Worm (Caenorhabditis elegans) whole organism, L2 larva: Measurements from ENCODE around the gene sre-13.

Experiments used
- C34F6.9 ChIP-seq: fragments of 150-350 bp; optimal IDR thresholded peaks from 2 replicates; lab custom pipeline; 2014; ENCODE audit warnings: missing biosample characterization, missing genetic modification characterization
- ZK546.5 ChIP-seq: sonication (generic microtip); optimal IDR thresholded peaks from 2 replicates; lab custom pipeline; 2017; ENCODE audit warnings: missing biosample characterization, missing genetic modification characterization
- alr-1 ChIP-seq: fragments of 150-350 bp; optimal IDR thresholded peaks from 2 replicates; lab custom pipeline; 2014; ENCODE audit warnings: missing biosample characterization, missing genetic modification characterization
- aly-2 ChIP-seq: fragments of 150-350 bp; optimal IDR thresholded peaks from 2 replicates; lab custom pipeline; 2014; ENCODE audit warnings: missing biosample characterization, missing genetic modification characterization
- ama-1 ChIP-seq: fragments of 150-350 bp; optimal IDR thresholded peaks from 2 replicates; lab custom pipeline; 2018; ENCODE audit warnings: inconsistent platforms
- blmp-1 ChIP-seq: sonication (generic microtip); optimal IDR thresholded peaks from 2 replicates; lab custom pipeline; 2017; ENCODE audit warnings: missing genetic modification characterization, mild to moderate bottlenecking, missing compliant biosample characterization, antibody characterized with exemption, moderate library complexity; ENCODE audit not compliant: insufficient read depth
- ceh-82 ChIP-seq: fragments of 150-350 bp; optimal IDR thresholded peaks from 2 replicates; lab custom pipeline; 2014; ENCODE audit warnings: missing biosample characterization, missing genetic modification characterization
- dmd-4 ChIP-seq: sonication (generic microtip); optimal IDR thresholded peaks from 2 replicates; lab custom pipeline; 2017; ENCODE audit warnings: missing biosample characterization, missing genetic modification characterization
- egl-27 ChIP-seq: sonication (generic microtip); optimal IDR thresholded peaks from 3 replicates; lab custom pipeline; 2017; ENCODE audit warnings: missing biosample characterization, missing genetic modification reagents, missing genetic modification characterization
- elt-3 ChIP-seq: sonication (generic microtip); optimal IDR thresholded peaks from 2 replicates; lab custom pipeline; 2017; ENCODE audit warnings: missing biosample characterization, missing genetic modification characterization
- fos-1 ChIP-seq: fragments of 150-350 bp; optimal IDR thresholded peaks from 2 replicates; lab custom pipeline; 2014; ENCODE audit warnings: missing biosample characterization, missing genetic modification characterization
- lin-11 ChIP-seq: fragments of 150-350 bp; sonication (generic microtip); optimal IDR thresholded peaks from 2 replicates; lab custom pipeline; 2014; ENCODE audit warnings: missing biosample characterization, missing genetic modification characterization, inconsistent platforms, mixed read lengths
- lin-13 ChIP-seq: fragments of 150-350 bp; optimal IDR thresholded peaks from 2 replicates; lab custom pipeline; 2014; ENCODE audit warnings: missing biosample characterization, missing genetic modification reagents, missing genetic modification characterization
- lsy-2 ChIP-seq, 2 experiments: fragments of 150-350 bp in 1 of 2; sonication (generic microtip) in 1 of 2; optimal IDR thresholded peaks; 2 replicates each; lab custom pipeline; 2014 to 2017; ENCODE audit warnings: missing biosample characterization in 2 of 2, missing genetic modification characterization in 2 of 2
- mab-5 ChIP-seq: fragments of 150-350 bp; optimal IDR thresholded peaks from 2 replicates; lab custom pipeline; 2014; ENCODE audit warnings: missing biosample characterization, missing genetic modification characterization
- mdl-1 ChIP-seq, 2 experiments: fragments of 150-350 bp in 1 of 2; sonication (generic microtip) in 1 of 2; optimal IDR thresholded peaks; 2 replicates each; lab custom pipeline; 2017; ENCODE audit warnings: missing biosample characterization in 2 of 2, missing genetic modification characterization in 2 of 2
- nhr-11 ChIP-seq: fragments of 150-350 bp; optimal IDR thresholded peaks from 2 replicates; lab custom pipeline; 2014; ENCODE audit warnings: missing biosample characterization, missing genetic modification characterization
- nhr-12 ChIP-seq: fragments of 150-350 bp; optimal IDR thresholded peaks from 2 replicates; lab custom pipeline; 2014; ENCODE audit warnings: missing biosample characterization, missing genetic modification characterization
- nhr-129 ChIP-seq: fragments of 150-350 bp; optimal IDR thresholded peaks from 2 replicates; lab custom pipeline; 2014; ENCODE audit warnings: missing biosample characterization, missing genetic modification characterization
- nhr-21 ChIP-seq: fragments of 150-350 bp; optimal IDR thresholded peaks from 2 replicates; lab custom pipeline; 2014; ENCODE audit warnings: missing biosample characterization, missing genetic modification characterization
- nhr-23 ChIP-seq: fragments of 150-350 bp; optimal IDR thresholded peaks from 2 replicates; lab custom pipeline; 2014; ENCODE audit warnings: missing biosample characterization, missing genetic modification reagents, missing genetic modification characterization
- nhr-25 ChIP-seq: fragments of 150-350 bp; sonication (generic microtip); optimal IDR thresholded peaks from 3 replicates; lab custom pipeline; 2014; ENCODE audit warnings: missing biosample characterization, missing genetic modification characterization
- nhr-6 ChIP-seq: fragments of 150-350 bp; optimal IDR thresholded peaks from 2 replicates; lab custom pipeline; 2014; ENCODE audit warnings: missing biosample characterization, missing genetic modification characterization
- peb-1 ChIP-seq: fragments of 150-350 bp; optimal IDR thresholded peaks from 2 replicates; lab custom pipeline; 2014; ENCODE audit warnings: missing biosample characterization, missing genetic modification characterization
- sem-4 ChIP-seq: fragments of 150-350 bp; optimal IDR thresholded peaks from 2 replicates; lab custom pipeline; 2014; ENCODE audit warnings: missing biosample characterization, missing genetic modification reagents, missing genetic modification characterization
- sma-3 ChIP-seq: sonication (generic microtip); optimal IDR thresholded peaks from 2 replicates; lab custom pipeline; 2016; ENCODE audit warnings: missing genetic modification reagents, missing genetic modification characterization, missing compliant biosample characterization
- sma-9 ChIP-seq, 2 experiments: fragments of 150-350 bp in 1 of 2; sonication (generic microtip) in 1 of 2; optimal IDR thresholded peaks; 2 replicates each; lab custom pipeline; 2014 to 2016; ENCODE audit warnings: missing genetic modification characterization in 2 of 2, mild to moderate bottlenecking in 1 of 2, missing biosample characterization in 1 of 2, missing compliant biosample characterization in 1 of 2, missing genetic modification reagents in 1 of 2, moderate library complexity in 1 of 2
- snpc-4 ChIP-seq: fragments of 150-350 bp; optimal IDR thresholded peaks from 2 replicates; lab custom pipeline; 2014; ENCODE audit warnings: missing biosample characterization, missing genetic modification characterization
- unc-62 ChIP-seq: fragments of 150-350 bp; optimal IDR thresholded peaks from 2 replicates; lab custom pipeline; 2014; ENCODE audit warnings: missing biosample characterization, missing genetic modification reagents, missing genetic modification characterization
- zag-1 ChIP-seq: fragments of 150-350 bp; optimal IDR thresholded peaks from 2 replicates; lab custom pipeline; 2014; ENCODE audit warnings: missing biosample characterization, missing genetic modification characterization
- ztf-1 ChIP-seq: fragments of 200-800 bp; sonication (Bioruptor generic); conservative IDR thresholded peaks from 2 replicates; pipeline ENCODE4 v1.3.6; 2022; ENCODE audit warnings: missing genetic modification characterization, missing compliant biosample characterization
- ztf-11 ChIP-seq: sonication (generic microtip); optimal IDR thresholded peaks from 2 replicates; lab custom pipeline; 2017; ENCODE audit warnings: missing biosample characterization, missing genetic modification characterization
- ztf-4 ChIP-seq: fragments of 150-350 bp; optimal IDR thresholded peaks from 2 replicates; lab custom pipeline; 2014; ENCODE audit warnings: missing biosample characterization, missing genetic modification characterization

sre-13 gene

DNA sequence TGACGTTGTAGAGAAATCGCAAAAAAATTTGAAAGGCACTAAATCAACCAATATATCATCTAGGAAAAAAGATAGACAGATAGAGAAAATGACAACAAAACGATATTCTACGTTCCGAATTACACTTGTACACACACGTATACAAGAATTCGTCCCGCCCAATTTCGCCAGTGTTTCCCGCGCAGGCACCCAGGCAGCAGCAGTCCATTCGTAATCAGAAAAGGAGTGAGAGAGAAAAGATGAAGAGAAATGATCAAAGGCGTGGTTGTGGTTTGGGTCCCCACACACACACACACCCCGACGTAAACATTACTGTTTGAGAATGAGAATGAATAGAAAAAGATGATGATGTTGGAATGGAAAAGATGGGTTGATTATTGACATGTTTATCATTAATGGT, 37.0 kb upstream of the sre-13 start:
- TF ChIP-seq nhr-25 (tag; lab: Kevin White, UChicago) = peak; percentile 61
- no peak for TF ChIP-seq peb-1 (tag; lab: Kevin White, UChicago)
- peak; percentile 8 for TF ChIP-seq sma-9 (GFP tag; optimal IDR thresholded peaks at IDR 0.05; lab: Kevin White, UChicago)
- no peak for TF ChIP-seq sma-9 (tag; optimal IDR thresholded peaks at IDR 0.05; lab: Kevin White, UChicago)
- no peak for TF ChIP-seq lin-11 (tag; lab: Kevin White, UChicago)
- peak; percentile 60 for TF ChIP-seq sma-3 (GFP tag; lab: Kevin White, UChicago)
- no peak for TF ChIP-seq nhr-12 (tag; lab: Kevin White, UChicago)
- TF ChIP-seq blmp-1 = peak; percentile 65
- TF ChIP-seq fos-1 (tag; lab: Kevin White, UChicago) = peak; percentile 42
- TF ChIP-seq nhr-21 (tag; lab: Kevin White, UChicago) = peak; percentile 47
- no peak for TF ChIP-seq ama-1 (lab: Kevin White, UChicago)
- TF ChIP-seq ztf-11 (tag; lab: Kevin White, UChicago) = no peak
- TF ChIP-seq dmd-4 (tag; lab: Kevin White, UChicago) = no peak

DNA sequence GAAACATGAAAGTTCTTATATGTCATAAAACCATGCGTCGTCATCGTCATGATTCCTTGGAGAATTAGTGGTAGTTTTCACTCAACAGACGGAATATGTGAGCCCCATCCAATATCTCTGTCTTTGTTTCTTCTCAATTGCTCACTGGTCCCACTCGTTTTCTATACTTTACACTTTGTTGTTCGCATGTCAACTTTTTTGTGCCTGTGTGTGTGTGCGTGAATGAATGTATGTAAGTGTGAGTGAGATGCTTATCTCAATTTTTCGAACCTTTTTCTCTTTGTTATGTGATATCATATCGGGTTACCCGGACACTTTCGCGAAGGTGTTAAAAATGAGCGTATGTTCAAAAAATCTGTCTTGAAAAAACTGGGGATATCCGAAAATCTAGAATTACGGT, 35.5 kb upstream of the sre-13 start:
- peak; percentile 5 for TF ChIP-seq sma-9 (GFP tag; optimal IDR thresholded peaks at IDR 0.05; lab: Kevin White, UChicago)
- TF ChIP-seq sma-9 (tag; optimal IDR thresholded peaks at IDR 0.05; lab: Kevin White, UChicago) = no peak
- TF ChIP-seq ztf-1 (GFP tag; lab: Robert Waterston, UW) = no peak

DNA sequence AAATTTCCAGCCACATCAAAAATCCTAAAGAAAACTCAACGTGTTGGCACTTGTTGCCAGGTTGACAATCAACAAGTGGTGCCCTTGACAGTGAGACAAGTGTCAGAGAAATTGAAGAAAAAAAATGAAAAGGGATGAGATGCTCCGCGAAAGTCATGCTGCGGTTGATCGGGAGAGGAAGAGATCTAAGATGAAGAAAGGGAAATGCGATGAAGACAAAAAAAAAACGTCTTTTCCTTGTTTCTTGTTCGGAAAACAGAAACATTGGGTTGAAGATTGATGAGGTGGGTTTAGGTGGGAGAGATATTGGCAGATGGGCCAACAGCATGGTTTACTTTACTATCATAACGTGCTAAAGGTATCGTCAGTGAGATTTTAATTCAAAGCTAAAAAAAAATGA, 33.5 kb upstream of the sre-13 start:
- TF ChIP-seq sem-4 (tag; lab: Kevin White, UChicago) (no peak), lsy-2 (tag; optimal IDR thresholded peaks at IDR 0.05; lab: Kevin White, UChicago) (no peak), snpc-4 (no peak), lin-11 (tag; lab: Kevin White, UChicago) (no peak), nhr-129 (tag; lab: Kevin White, UChicago) (peak; percentile 41)

DNA sequence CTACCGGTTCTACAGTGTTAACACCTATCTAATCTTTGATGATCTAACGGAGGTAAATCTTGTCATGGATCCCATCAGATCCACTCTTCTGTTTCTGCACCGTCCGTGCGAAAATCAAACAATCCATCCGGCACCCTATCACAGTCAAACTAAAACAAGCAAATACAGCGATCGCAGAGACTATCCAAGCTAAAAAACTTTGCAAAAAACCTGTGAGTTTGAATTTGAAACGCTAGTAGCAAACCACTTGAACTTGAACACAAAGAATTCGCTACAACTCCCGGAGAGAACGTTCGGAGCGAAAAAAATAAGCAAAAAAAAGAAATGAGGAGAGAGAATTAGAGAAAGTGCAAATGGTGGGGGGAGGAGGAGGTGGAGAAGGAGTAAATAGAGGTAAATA, 32.0 kb upstream of the sre-13 start:
- TF ChIP-seq lin-13 (no peak), alr-1 (tag; lab: Kevin White, UChicago) (no peak), C34F6.9 (tag; lab: Kevin White, UChicago) (no peak), unc-62 (GFP tag; lab: Kevin White, UChicago) (no peak), elt-3 (tag; lab: Kevin White, UChicago) (no peak), ztf-4 (no peak), ztf-11 (tag; lab: Kevin White, UChicago) (no peak), nhr-11 (tag; lab: Kevin White, UChicago) (no peak), ztf-1 (GFP tag; lab: Robert Waterston, UW) (no peak), lsy-2 (tag; optimal IDR thresholded peaks at IDR 0.05; lab: Kevin White, UChicago) (no peak), nhr-23 (tag; lab: Kevin White, UChicago) (no peak), lin-11 (tag; lab: Kevin White, UChicago) (no peak), mab-5 (tag; lab: Kevin White, UChicago) (no peak), ceh-82 (no peak), ZK546.5 (no peak)

DNA sequence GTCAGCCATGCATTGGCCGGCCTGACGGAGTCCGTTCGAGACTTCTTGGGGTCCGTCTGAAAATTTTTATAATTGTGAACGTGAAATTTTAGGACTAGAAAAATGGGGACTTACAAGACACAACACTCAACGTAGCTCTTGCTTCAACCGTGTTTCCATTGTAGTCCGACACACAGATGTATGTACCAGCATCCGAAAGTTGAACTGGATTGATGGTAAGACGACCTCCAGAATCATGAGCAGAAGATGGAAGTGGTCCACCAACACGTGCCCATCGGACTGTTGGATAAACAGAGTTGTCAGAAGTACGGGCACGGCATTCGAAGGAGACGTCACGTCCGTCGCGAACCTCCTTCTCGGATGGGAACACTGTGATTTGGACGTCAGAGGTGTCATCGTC, 29.6 kb upstream of the sre-13 start:
- TF ChIP-seq lin-11 (tag; lab: Kevin White, UChicago) (no peak), zag-1 (tag; lab: Kevin White, UChicago) (no peak), egl-27 (tag; lab: Kevin White, UChicago) (no peak), blmp-1 (no peak), sma-3 (GFP tag; lab: Kevin White, UChicago) (no peak), mdl-1 (tag; optimal IDR thresholded peaks at IDR 0.05; lab: Kevin White, UChicago) (no peak), sem-4 (tag; lab: Kevin White, UChicago) (no peak), elt-3 (tag; lab: Kevin White, UChicago) (no peak), aly-2 (tag; lab: Kevin White, UChicago) (no peak), nhr-129 (tag; lab: Kevin White, UChicago) (no peak), C34F6.9 (tag; lab: Kevin White, UChicago) (no peak), nhr-25 (tag; lab: Kevin White, UChicago) (no peak), nhr-6 (tag; lab: Kevin White, UChicago) (no peak), unc-62 (GFP tag; lab: Kevin White, UChicago) (no peak)
